Fruit fly (Drosophila melanogaster): ENCODE results near the gene bru3.

- TF ChIP-seq CG14655 (GFP tag; optimal IDR thresholded peaks at IDR 0.05) (no peak), CG34367 (tag; optimal IDR thresholded peaks at IDR 0.05) (no peak), fd96Ca (GFP tag; IDR thresholded peaks at IDR 0.05) (no peak), CG10348 (GFP tag; IDR thresholded peaks at IDR 0.05) (no peak), CG8301 (tag; optimal IDR thresholded peaks at IDR 0.05) (no peak)
These were observed 128.5 kb downstream of the bru3 start for dm6 chr3L:13674722-13675121.

Data from whole organism, pupa.